Worm (Caenorhabditis elegans) whole organism, L4 larva: ENCODE data around the gene R11D1.2.

ENCODE experiments used
- R02D3.7 ChIP-seq: fragments of 150-350 bp; sonication (generic microtip); optimal IDR thresholded peaks from 3 replicates; lab custom pipeline; 2014; ENCODE audit warnings: missing biosample characterization, missing genetic modification characterization
- aly-2 ChIP-seq: sonication (generic microtip); optimal IDR thresholded peaks from 2 replicates; lab custom pipeline; 2018; ENCODE audit warnings: missing biosample characterization, missing genetic modification characterization
- ama-1 ChIP-seq: fragments of 150-350 bp; optimal IDR thresholded peaks from 2 replicates; lab custom pipeline; 2014; ENCODE audit warnings: inconsistent platforms, mixed read lengths
- ceh-32 ChIP-seq: sonication (generic microtip); optimal IDR thresholded peaks from 2 replicates; lab custom pipeline; 2016; ENCODE audit warnings: mild to moderate bottlenecking, missing genetic modification characterization, missing compliant biosample characterization; ENCODE audit not compliant: poor library complexity
- ces-1 ChIP-seq: fragments of 150-350 bp; sonication (generic microtip); optimal IDR thresholded peaks from 4 replicates; lab custom pipeline; 2014; ENCODE audit warnings: missing biosample characterization, missing genetic modification reagents, missing genetic modification characterization
- daf-19 ChIP-seq: fragments of 200-800 bp; sonication (Bioruptor generic); conservative IDR thresholded peaks from 2 replicates; pipeline ENCODE4 v1.3.6; 2022; ENCODE audit warnings: missing genetic modification characterization, missing compliant biosample characterization
- egl-27 ChIP-seq: sonication (generic microtip); optimal IDR thresholded peaks from 3 replicates; lab custom pipeline; 2017; ENCODE audit warnings: missing biosample characterization, missing genetic modification reagents, missing genetic modification characterization
- fos-1 ChIP-seq: fragments of 150-350 bp; optimal IDR thresholded peaks from 2 replicates; lab custom pipeline; 2014; ENCODE audit warnings: missing biosample characterization, missing genetic modification characterization
- lin-15B ChIP-seq: fragments of 150-350 bp; sonication (generic microtip); optimal IDR thresholded peaks from 3 replicates; lab custom pipeline; 2014; ENCODE audit warnings: missing biosample characterization, missing genetic modification characterization
- madf-9 ChIP-seq: fragments of 200-800 bp; sonication (Bioruptor generic); conservative IDR thresholded peaks from 2 replicates; pipeline ENCODE4 v1.3.6; 2022; ENCODE audit warnings: missing genetic modification reagents, missing genetic modification characterization, missing compliant biosample characterization
- nhr-10 ChIP-seq: fragments of 150-350 bp; optimal IDR thresholded peaks from 2 replicates; lab custom pipeline; 2014; ENCODE audit warnings: missing biosample characterization, missing genetic modification characterization
- pha-4 ChIP-seq, 2 experiments: fragments of 150-350 bp in 1 of 2; fragments of 200-800 bp in 1 of 2; sonication (Bioruptor generic) in 1 of 2; IDR thresholded peaks in 1 of 2; optimal IDR thresholded peaks in 1 of 2; 2 replicates each; pipeline versions ENCODE4 v1.3.6 to Lab custom; 2014 to 2022; ENCODE audit warnings: missing genetic modification characterization in 2 of 2, missing genetic modification reagents in 2 of 2, missing biosample characterization in 1 of 2, missing compliant biosample characterization in 1 of 2
- snpc-4 ChIP-seq: fragments of 150-350 bp; optimal IDR thresholded peaks from 2 replicates; lab custom pipeline; 2014; ENCODE audit warnings: missing biosample characterization, missing genetic modification characterization
- zfp-2 ChIP-seq: sonication (generic microtip); optimal IDR thresholded peaks from 2 replicates; lab custom pipeline; 2016; ENCODE audit warnings: mild to moderate bottlenecking, missing genetic modification characterization, missing compliant biosample characterization

DNA sequence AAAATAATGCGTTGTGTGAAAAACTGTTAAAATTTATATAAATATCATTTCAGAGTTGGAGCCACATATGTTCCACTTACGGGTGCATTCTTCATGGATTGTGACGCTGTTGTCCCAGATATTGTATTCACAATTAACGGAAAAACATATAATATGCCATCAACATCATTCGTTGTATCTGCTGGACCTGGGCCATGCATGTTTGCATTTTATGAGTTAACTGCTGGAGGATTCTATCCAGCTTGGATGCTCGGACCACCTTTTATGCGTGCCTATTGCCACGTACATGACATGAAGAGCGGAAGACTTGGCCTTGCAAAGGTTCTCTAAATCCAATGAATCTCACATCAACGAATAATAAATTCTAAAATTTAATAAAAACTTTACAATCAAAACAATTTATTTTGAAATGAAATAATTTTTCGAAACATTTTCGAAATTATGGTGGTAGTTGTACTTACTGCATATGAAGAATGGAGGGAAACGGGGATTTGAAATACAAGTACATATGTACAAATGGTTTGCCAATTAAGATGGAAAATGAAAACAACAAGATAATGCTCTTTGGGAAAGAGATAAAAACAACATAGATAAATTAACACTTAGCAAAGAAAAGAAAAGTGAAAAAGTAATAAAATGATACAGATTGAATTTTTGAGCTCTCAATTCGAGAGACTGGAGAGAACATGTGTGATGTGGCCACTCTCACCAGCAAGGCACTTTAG lies 35.5 kb downstream of the R11D1.2 start:
- TF ChIP-seq ama-1 (lab: Kevin White, UChicago): no peak
- no peak for TF ChIP-seq madf-9 (GFP tag; lab: Robert Waterston, UW)
- peak; percentile 29 for TF ChIP-seq nhr-10
- TF ChIP-seq R02D3.7 (tag; lab: Kevin White, UChicago): no peak
- TF ChIP-seq ces-1 (GFP tag; lab: Kevin White, UChicago): no peak
- TF ChIP-seq lin-15B (tag; lab: Kevin White, UChicago): no peak
- no peak for TF ChIP-seq pha-4 (GFP tag; IDR thresholded peaks at IDR 0.05; lab: Robert Waterston, UW)
- no peak for TF ChIP-seq pha-4 (tag; optimal IDR thresholded peaks at IDR 0.05; lab: Kevin White, UChicago)
- no peak for TF ChIP-seq daf-19 (GFP tag; lab: Robert Waterston, UW)
- no peak for TF ChIP-seq ceh-32 (tag; lab: Kevin White, UChicago)
- TF ChIP-seq fos-1 (tag; lab: Kevin White, UChicago): no peak
- TF ChIP-seq egl-27 (tag; lab: Kevin White, UChicago): no peak
- no peak for TF ChIP-seq snpc-4 (tag; lab: Kevin White, UChicago)
- no peak for TF ChIP-seq zfp-2
- TF ChIP-seq aly-2 (tag; lab: Kevin White, UChicago): no peak
